Fruit fly (Drosophila melanogaster) whole organism, wandering third instar larva: Measurements from ENCODE around the gene CG31388.

Experiments
- Abd-B ChIP-seq: fragments of >200 bp; optimal IDR thresholded peaks from 2 replicates; lab custom pipeline; 2017; ENCODE audit warnings: missing biosample characterization, missing genetic modification characterization
- CG32264 ChIP-seq: fragments of 200-800 bp; sonication (Bioruptor generic); optimal IDR thresholded peaks from 2 replicates; lab custom pipeline; 2016; ENCODE audit warnings: missing biosample characterization, missing genetic modification characterization
- CG9705 ChIP-seq: fragments of 200-800 bp; sonication (Bioruptor generic); optimal IDR thresholded peaks from 2 replicates; lab custom pipeline; 2018; ENCODE audit warnings: missing biosample characterization, mild to moderate bottlenecking, missing genetic modification characterization
- CrebA ChIP-seq: fragments of 200-800 bp; sonication (Bioruptor generic); optimal IDR thresholded peaks from 2 replicates; lab custom pipeline; 2016; ENCODE audit warnings: missing biosample characterization, mild to moderate bottlenecking, missing genetic modification characterization, borderline replicate concordance
- Dfd ChIP-seq: fragments of >200 bp; optimal IDR thresholded peaks from 2 replicates; lab custom pipeline; 2017; ENCODE audit warnings: missing biosample characterization, missing genetic modification characterization
- Dif ChIP-seq: fragments of 200-275, 200-300 bp; sonication (Bioruptor generic); optimal IDR thresholded peaks from 2 replicates; lab custom pipeline; 2018; ENCODE audit warnings: missing biosample characterization, missing genetic modification characterization; ENCODE audit not compliant: partially characterized antibody
- GATAd ChIP-seq: sonication (Bioruptor generic); optimal IDR thresholded peaks from 2 replicates; lab custom pipeline; 2016; ENCODE audit warnings: missing biosample characterization, missing genetic modification characterization
- HLH106 ChIP-seq: fragments of 200-800 bp; optimal IDR thresholded peaks from 3 replicates; lab custom pipeline; 2019; ENCODE audit warnings: missing biosample characterization, mild to moderate bottlenecking, missing genetic modification characterization, moderate library complexity
- Hnf4 ChIP-seq: fragments of 200-800 bp; sonication (Bioruptor generic); optimal IDR thresholded peaks from 2 replicates; lab custom pipeline; 2016; ENCODE audit warnings: missing biosample characterization, mild to moderate bottlenecking, missing genetic modification characterization
- Hr78 ChIP-seq: fragments of >200 bp; optimal IDR thresholded peaks from 2 replicates; lab custom pipeline; 2017; ENCODE audit warnings: missing biosample characterization, missing genetic modification characterization
- Hr83 ChIP-seq: fragments of 200-300 bp; sonication (Bioruptor generic); optimal IDR thresholded peaks from 2 replicates; lab custom pipeline; 2016; ENCODE audit warnings: missing biosample characterization, mild to moderate bottlenecking, missing genetic modification characterization, moderate library complexity; ENCODE audit not compliant: poor library complexity, severe bottlenecking
- Jra ChIP-seq: sonication (Bioruptor generic); optimal IDR thresholded peaks from 2 replicates; lab custom pipeline; 2016; ENCODE audit warnings: missing biosample characterization, missing genetic modification characterization
- Mio ChIP-seq: sonication (Bioruptor generic); optimal IDR thresholded peaks from 2 replicates; lab custom pipeline; 2016; ENCODE audit warnings: missing biosample characterization, missing genetic modification characterization
- Myc ChIP-seq: fragments of >200 bp; optimal IDR thresholded peaks from 2 replicates; lab custom pipeline; 2017
- N ChIP-seq: fragments of >200 bp; optimal IDR thresholded peaks from 2 replicates; lab custom pipeline; 2018; ENCODE audit warnings: missing biosample characterization, missing external identifiers, missing genetic modification characterization
- OdsH ChIP-seq: fragments of 200-800 bp; sonication (Bioruptor generic); optimal IDR thresholded peaks from 2 replicates; lab custom pipeline; 2016; ENCODE audit warnings: missing biosample characterization, mild to moderate bottlenecking, missing genetic modification characterization
- Rel ChIP-seq, 2 experiments: fragments of 200-800 bp; sonication (Bioruptor generic) in 1 of 2; optimal IDR thresholded peaks; 2 replicates in 1 of 2; 3 replicates in 1 of 2; lab custom pipeline; 2016 to 2019; ENCODE audit warnings: mild to moderate bottlenecking in 2 of 2, missing biosample characterization in 2 of 2, missing genetic modification characterization in 2 of 2, moderate library complexity in 1 of 2
- Sp1 ChIP-seq: fragments of 200-800 bp; sonication (Bioruptor generic); optimal IDR thresholded peaks from 3 replicates; lab custom pipeline; 2019; ENCODE audit warnings: missing biosample characterization, mild to moderate bottlenecking, missing genetic modification characterization, moderate library complexity
- Vsx2 ChIP-seq: fragments of 200-300, 225-300 bp; sonication (Bioruptor generic); optimal IDR thresholded peaks from 2 replicates; lab custom pipeline; 2018; ENCODE audit warnings: missing biosample characterization, missing genetic modification characterization; ENCODE audit not compliant: partially characterized antibody
- br ChIP-seq: fragments of 200-800 bp; sonication (Bioruptor generic); optimal IDR thresholded peaks from 2 replicates; lab custom pipeline; 2016; ENCODE audit warnings: missing biosample characterization, missing genetic modification characterization
- brk ChIP-seq: fragments of 200-800 bp; sonication (Bioruptor generic); optimal IDR thresholded peaks from 2 replicates; lab custom pipeline; 2016; ENCODE audit warnings: missing biosample characterization, mild to moderate bottlenecking, missing genetic modification characterization
- dl ChIP-seq, 2 experiments: fragments of 175-275, 200-275 bp in 1 of 2; fragments of 200-275 bp in 1 of 2; sonication (Bioruptor generic); optimal IDR thresholded peaks; lab custom pipeline; 2018; ENCODE audit warnings: mild to moderate bottlenecking in 2 of 2, missing biosample characterization in 2 of 2, missing genetic modification characterization in 2 of 2, moderate library complexity in 2 of 2; ENCODE audit not compliant: partially characterized antibody in 2 of 2, insufficient read depth in 1 of 2
- dmrt93B ChIP-seq: fragments of 200-800 bp; sonication (Bioruptor generic); optimal IDR thresholded peaks from 2 replicates; lab custom pipeline; 2018; ENCODE audit warnings: missing biosample characterization, mild to moderate bottlenecking, missing genetic modification characterization
- dsf ChIP-seq: sonication (Bioruptor generic); optimal IDR thresholded peaks from 2 replicates; lab custom pipeline; 2016; ENCODE audit warnings: missing biosample characterization, missing genetic modification characterization, borderline replicate concordance
- ey ChIP-seq: fragments of 200-800 bp; sonication (Bioruptor generic); optimal IDR thresholded peaks from 2 replicates; lab custom pipeline; 2016; ENCODE audit warnings: missing biosample characterization, missing genetic modification characterization
- foxo ChIP-seq, 2 experiments: fragments of 200-800 bp; sonication (Bioruptor generic); optimal IDR thresholded peaks; 2 replicates in 1 of 2; 3 replicates in 1 of 2; lab custom pipeline; 2016 to 2017; ENCODE audit warnings: missing biosample characterization in 2 of 2, missing genetic modification characterization in 2 of 2
- fru ChIP-seq: fragments of 200-800 bp; sonication (Bioruptor generic); optimal IDR thresholded peaks from 3 replicates; lab custom pipeline; 2016; ENCODE audit warnings: missing biosample characterization, mild to moderate bottlenecking, missing genetic modification characterization
- h ChIP-seq: fragments of 200-800 bp; sonication (Bioruptor generic); optimal IDR thresholded peaks from 3 replicates; lab custom pipeline; 2016; ENCODE audit warnings: missing biosample characterization, mild to moderate bottlenecking, missing genetic modification characterization
- jim ChIP-seq: fragments of 175-275, 200-325 bp; sonication (Bioruptor generic); optimal IDR thresholded peaks from 2 replicates; lab custom pipeline; 2016; ENCODE audit warnings: missing biosample characterization, mild to moderate bottlenecking, missing genetic modification characterization
- lola ChIP-seq: fragments of >200 bp; optimal IDR thresholded peaks from 2 replicates; lab custom pipeline; 2017; ENCODE audit warnings: missing biosample characterization, missing genetic modification characterization
- pan ChIP-seq: fragments of >200 bp; optimal IDR thresholded peaks from 2 replicates; lab custom pipeline; 2017
- psq ChIP-seq: fragments of 200-800 bp; sonication (Bioruptor generic); optimal IDR thresholded peaks from 3 replicates; lab custom pipeline; 2017; ENCODE audit warnings: missing biosample characterization, mild to moderate bottlenecking, missing genetic modification characterization, moderate library complexity
- rgr ChIP-seq: fragments of 200-800 bp; sonication (Bioruptor generic); optimal IDR thresholded peaks from 3 replicates; lab custom pipeline; 2016; ENCODE audit warnings: missing biosample characterization, mild to moderate bottlenecking, missing genetic modification characterization
- sage ChIP-seq: fragments of 200-800 bp; sonication (Bioruptor generic); optimal IDR thresholded peaks from 2 replicates; lab custom pipeline; 2016; ENCODE audit warnings: missing biosample characterization, mild to moderate bottlenecking, missing genetic modification characterization
- sv ChIP-seq: fragments of 200-800 bp; sonication (Bioruptor generic); optimal IDR thresholded peaks from 3 replicates; lab custom pipeline; 2016; ENCODE audit warnings: missing biosample characterization, missing genetic modification characterization
- tai ChIP-seq: sonication (Bioruptor generic); optimal IDR thresholded peaks from 2 replicates; lab custom pipeline; 2016; ENCODE audit warnings: missing biosample characterization, missing genetic modification characterization
- usp ChIP-seq: fragments of >200 bp; optimal IDR thresholded peaks from 2 replicates; lab custom pipeline; 2017; ENCODE audit warnings: missing biosample characterization, missing genetic modification characterization
- woc ChIP-seq: sonication (Bioruptor generic); optimal IDR thresholded peaks from 2 replicates; lab custom pipeline; 2016; ENCODE audit warnings: missing biosample characterization, mild to moderate bottlenecking, missing genetic modification characterization

Gene CG31388

dm6 chr3R:11197389-11197716, 40.3 kb upstream of the CG31388 start, which contains the start of gene cu:
Gene cu (plus strand): TSS chr3R:11197592.
- TF ChIP-seq usp (GFP tag; lab: Kevin White, UChicago) (no peak), foxo (GFP tag; optimal IDR thresholded peaks at IDR 0.05; lab: Kevin White, UChicago) (no peak), dl (GFP tag; optimal IDR thresholded peaks at IDR 0.05; lab: Kevin White, UChicago; ENCODE audit: insufficient read depth in 1 of 2, partially characterized antibody in 2 of 2) (peak; percentile 76 to 82), Vsx2 (GFP tag; lab: Kevin White, UChicago) (peak; percentile 12), CG32264 (no peak), rgr (GFP tag; lab: Kevin White, UChicago) (no peak), Jra (GFP tag; lab: Kevin White, UChicago) (peak; percentile 86), brk (peak; percentile 60), sv (GFP tag; lab: Kevin White, UChicago) (peak; percentile 32), Dif (GFP tag; lab: Kevin White, UChicago) (peak; percentile 62), CrebA (GFP tag; lab: Kevin White, UChicago) (no peak)

dm6 chr3R:11198062-11198472, 39.5 kb upstream of the CG31388 start:
- peak; percentile 29 for TF ChIP-seq h (GFP tag; lab: Kevin White, UChicago)
- peak; percentile 38 for TF ChIP-seq br
- no peak for TF ChIP-seq Myc (lab: Kevin White, UChicago)
- no peak for TF ChIP-seq dsf (GFP tag; lab: Kevin White, UChicago)
- TF ChIP-seq CrebA (GFP tag; lab: Kevin White, UChicago): peak; percentile 84
- TF ChIP-seq jim (GFP tag; lab: Kevin White, UChicago): no peak
- TF ChIP-seq lola: no peak
- TF ChIP-seq dl (GFP tag; optimal IDR thresholded peaks at IDR 0.05; lab: Kevin White, UChicago; ENCODE audit: insufficient read depth in 1 of 2, partially characterized antibody in 2 of 2): peak; percentile 12 to 53
- peak; percentile 5 for TF ChIP-seq Hnf4 (GFP tag; lab: Kevin White, UChicago)
- peak; percentile 21 for TF ChIP-seq rgr (GFP tag; lab: Kevin White, UChicago)
- peak; percentile 21 for TF ChIP-seq HLH106 (tag; lab: Kevin White, UChicago)
- peak; percentile 48 for TF ChIP-seq psq (GFP tag; lab: Kevin White, UChicago)
- peak in 1 of 2 experiments; percentile 9 for TF ChIP-seq foxo (GFP tag; optimal IDR thresholded peaks at IDR 0.05; lab: Kevin White, UChicago)
- no peak for TF ChIP-seq sv (GFP tag; lab: Kevin White, UChicago)
- no peak for TF ChIP-seq OdsH (GFP tag; lab: Kevin White, UChicago)
- TF ChIP-seq sage: no peak
- TF ChIP-seq N (GFP tag; lab: Kevin White, UChicago): no peak
- no peak for TF ChIP-seq Dfd (GFP tag; lab: Kevin White, UChicago)
- TF ChIP-seq woc (GFP tag; lab: Kevin White, UChicago): peak; percentile 79
- peak; percentile 8 for TF ChIP-seq Vsx2 (GFP tag; lab: Kevin White, UChicago)
- no peak for TF ChIP-seq Abd-B
- no peak for TF ChIP-seq pan (lab: Kevin White, UChicago)
- TF ChIP-seq fru: no peak
- TF ChIP-seq ey: no peak
- no peak for TF ChIP-seq Jra (GFP tag; lab: Kevin White, UChicago)
- TF ChIP-seq Mio (GFP tag; lab: Kevin White, UChicago): no peak
- TF ChIP-seq CG9705 (GFP tag; lab: Kevin White, UChicago): no peak
- TF ChIP-seq Hr83 (GFP tag; lab: Kevin White, UChicago): no peak
- TF ChIP-seq CG32264: no peak
- no peak for TF ChIP-seq tai (GFP tag; lab: Kevin White, UChicago)
- peak; percentile 19 for TF ChIP-seq Dif (GFP tag; lab: Kevin White, UChicago)
- TF ChIP-seq dmrt93B (GFP tag; lab: Kevin White, UChicago): no peak
- TF ChIP-seq usp (GFP tag; lab: Kevin White, UChicago): no peak
- no peak for TF ChIP-seq Sp1 (GFP tag; lab: Kevin White, UChicago)
- TF ChIP-seq brk: no peak
- no peak for TF ChIP-seq Hr78 (GFP tag; lab: Kevin White, UChicago)
- no peak for TF ChIP-seq Rel (GFP tag; optimal IDR thresholded peaks at IDR 0.05; lab: Kevin White, UChicago)
- TF ChIP-seq Rel (tag; optimal IDR thresholded peaks at IDR 0.05; lab: Kevin White, UChicago): peak; percentile 75
- TF ChIP-seq GATAd (GFP tag; lab: Kevin White, UChicago): no peak
